Fruit fly (Drosophila melanogaster): ENCODE data around the gene CG14223.
A peak's percentile ranks its signal among the peaks of the same experiment; 100 is the strongest.

Gene CG14223

DNA sequence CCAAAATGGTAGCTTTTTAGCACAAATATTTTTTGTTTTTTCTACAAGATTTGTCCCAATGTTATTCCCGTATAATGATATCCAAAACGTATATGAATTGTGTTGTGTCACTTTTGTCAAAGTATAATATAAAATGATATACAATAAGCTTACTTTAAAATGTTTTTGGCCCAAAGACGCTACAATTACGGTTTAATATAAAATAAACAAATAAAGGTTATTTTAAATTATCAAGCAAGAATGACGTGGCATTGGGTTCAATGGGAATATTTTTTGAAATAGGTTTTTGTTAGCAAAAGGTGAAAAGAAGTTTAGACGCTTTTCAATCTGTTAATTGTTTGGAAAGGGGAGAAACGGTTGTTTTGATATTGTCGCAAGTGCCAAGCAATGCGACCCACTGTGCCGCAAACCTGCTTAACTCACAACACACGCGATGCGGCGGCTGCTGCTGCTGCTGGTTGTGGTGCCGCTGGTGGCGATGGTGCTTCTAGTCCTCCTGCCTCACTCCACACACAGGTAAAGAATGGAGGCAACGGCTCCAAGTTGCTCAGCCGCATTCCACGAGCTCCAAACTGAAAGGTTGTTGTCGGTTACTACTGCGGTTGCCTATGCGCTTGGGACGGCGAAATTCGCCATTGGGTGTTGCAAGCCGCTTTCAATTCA lies 444 bp downstream of the CG14223 start (continued):
- TF ChIP-seq zfh2 (GFP tag; optimal IDR thresholded peaks at IDR 0.05) (peak; percentile 41), da (GFP tag; optimal IDR thresholded peaks at IDR 0.05) (no peak), Eip74EF (GFP tag; optimal IDR thresholded peaks at IDR 0.05) (no peak), dpn (GFP tag; optimal IDR thresholded peaks at IDR 0.05) (peak; percentile 14 to 38), HLH4C (GFP tag; IDR thresholded peaks at IDR 0.05; ENCODE audit: partially characterized antibody) (no peak), hb (GFP tag; IDR thresholded peaks at IDR 0.05; ENCODE audit: partially characterized antibody) (no peak), CG7987 (GFP tag; optimal IDR thresholded peaks at IDR 0.05) (no peak), PHDP (tag; optimal IDR thresholded peaks at IDR 0.05) (peak; percentile 46), ewg (GFP tag; optimal IDR thresholded peaks at IDR 0.05) (peak; percentile 19), Scr (GFP tag; IDR thresholded peaks at IDR 0.05; ENCODE audit: partially characterized antibody) (no peak), hbn (GFP tag; IDR thresholded peaks at IDR 0.05; ENCODE audit: partially characterized antibody) (no peak), Sry-δ (GFP tag; optimal IDR thresholded peaks at IDR 0.05) (no peak), tup (GFP tag; optimal IDR thresholded peaks at IDR 0.05) (no peak), CG2889 (GFP tag; IDR thresholded peaks at IDR 0.05) (no peak), knrl (GFP tag; IDR thresholded peaks at IDR 0.05; ENCODE audit: partially characterized antibody) (no peak), crol (GFP tag; IDR thresholded peaks at IDR 0.05) (no peak), shn (GFP tag; optimal IDR thresholded peaks at IDR 0.05) (no peak), CG4730 (GFP tag; IDR thresholded peaks at IDR 0.05) (0 out of 2 replicates have a peak, but pooled peaks have one; percentile 11), cg (GFP tag; optimal IDR thresholded peaks at IDR 0.05) (peak; percentile 5), ttk (GFP tag; IDR thresholded peaks at IDR 0.05) (no peak), rib (GFP tag; IDR thresholded peaks at IDR 0.05) (no peak), insv (GFP tag; optimal IDR thresholded peaks at IDR 0.05) (no peak), ftz-f1 (GFP tag; optimal IDR thresholded peaks at IDR 0.05) (no peak), hkb (optimal IDR thresholded peaks at IDR 0.05) (no peak), hkb (GFP tag; IDR thresholded peaks at IDR 0.05) (no peak), prd (optimal IDR thresholded peaks at IDR 0.05) (no peak), prd (GFP tag; IDR thresholded peaks at IDR 0.05) (0 out of 3 replicates have a peak, but pooled peaks have one; percentile 16), B-H1 (GFP tag; IDR thresholded peaks at IDR 0.05) (no peak; the same call in 2 of the 3 replicates), ERR (GFP tag; optimal IDR thresholded peaks at IDR 0.05) (no peak), CG15011 (GFP tag; optimal IDR thresholded peaks at IDR 0.05) (peak; percentile 57), mld (GFP tag; IDR thresholded peaks at IDR 0.05; ENCODE audit: partially characterized antibody) (no peak), CG2678 (tag; optimal IDR thresholded peaks at IDR 0.05) (peak; percentile 76), wor (GFP tag; IDR thresholded peaks at IDR 0.05) (no peak), disco-r (GFP tag; optimal IDR thresholded peaks at IDR 0.05) (no peak), Hmx (GFP tag; optimal IDR thresholded peaks at IDR 0.05) (no peak), pan (optimal IDR thresholded peaks at IDR 0.05) (no peak), pan (GFP tag; optimal IDR thresholded peaks at IDR 0.05 in 1 of 2, IDR thresholded peaks at IDR 0.05 in 1 of 2) (peak in 1 of 2 experiments; percentile 35), gcm2 (GFP tag; optimal IDR thresholded peaks at IDR 0.05) (no peak), br (optimal IDR thresholded peaks at IDR 0.05) (no peak), ato (GFP tag; IDR thresholded peaks at IDR 0.05; ENCODE audit: partially characterized antibody) (no peak), HLH3B (GFP tag; IDR thresholded peaks at IDR 0.05) (no peak), yki (optimal IDR thresholded peaks at IDR 0.05) (no peak), CG18011 (GFP tag; optimal IDR thresholded peaks at IDR 0.05) (no peak), CG5953 (GFP tag; IDR thresholded peaks at IDR 0.05) (no peak), gem (tag; optimal IDR thresholded peaks at IDR 0.05) (peak; percentile 56), Ptx1 (GFP tag; IDR thresholded peaks at IDR 0.05) (no peak), CG13624 (GFP tag; optimal IDR thresholded peaks at IDR 0.05) (no peak), CG7745 (tag; optimal IDR thresholded peaks at IDR 0.05) (no peak), grau (tag; optimal IDR thresholded peaks at IDR 0.05) (peak; percentile 66), CG7839 (tag; optimal IDR thresholded peaks at IDR 0.05) (peak; percentile 73), D19B (GFP tag; optimal IDR thresholded peaks at IDR 0.05) (peak; percentile 32)

All from whole organism, embryonic.